Worm (Caenorhabditis elegans) whole organism, L2 larva: Measurements from ENCODE around the gene srg-44.

ENCODE experiments used
- C34F6.9 ChIP-seq: fragments of 150-350 bp; optimal IDR thresholded peaks from 2 replicates; lab custom pipeline; 2014; ENCODE audit warnings: missing biosample characterization, missing genetic modification characterization
- R02D3.7 ChIP-seq: fragments of 150-350 bp; optimal IDR thresholded peaks from 2 replicates; lab custom pipeline; 2014; ENCODE audit warnings: missing biosample characterization, missing genetic modification characterization
- Y55F3AM.14 ChIP-seq: fragments of 200-800 bp; sonication (Bioruptor generic); optimal IDR thresholded peaks from 2 replicates; lab custom pipeline; 2018; ENCODE audit warnings: mild to moderate bottlenecking, missing genetic modification characterization, missing compliant biosample characterization
- ZK546.5 ChIP-seq: sonication (generic microtip); optimal IDR thresholded peaks from 2 replicates; lab custom pipeline; 2017; ENCODE audit warnings: missing biosample characterization, missing genetic modification characterization
- aly-2 ChIP-seq: fragments of 150-350 bp; optimal IDR thresholded peaks from 2 replicates; lab custom pipeline; 2014; ENCODE audit warnings: missing biosample characterization, missing genetic modification characterization
- ama-1 ChIP-seq: fragments of 150-350 bp; optimal IDR thresholded peaks from 2 replicates; lab custom pipeline; 2018; ENCODE audit warnings: inconsistent platforms
- blmp-1 ChIP-seq: sonication (generic microtip); optimal IDR thresholded peaks from 2 replicates; lab custom pipeline; 2017; ENCODE audit warnings: missing genetic modification characterization, mild to moderate bottlenecking, missing compliant biosample characterization, antibody characterized with exemption, moderate library complexity; ENCODE audit not compliant: insufficient read depth
- crh-2 ChIP-seq: sonication (generic microtip); optimal IDR thresholded peaks from 2 replicates; lab custom pipeline; 2017; ENCODE audit warnings: missing biosample characterization, missing genetic modification characterization
- dmd-4 ChIP-seq: sonication (generic microtip); optimal IDR thresholded peaks from 2 replicates; lab custom pipeline; 2017; ENCODE audit warnings: missing biosample characterization, missing genetic modification characterization
- egl-27 ChIP-seq: sonication (generic microtip); optimal IDR thresholded peaks from 3 replicates; lab custom pipeline; 2017; ENCODE audit warnings: missing biosample characterization, missing genetic modification reagents, missing genetic modification characterization
- fos-1 ChIP-seq: fragments of 150-350 bp; optimal IDR thresholded peaks from 2 replicates; lab custom pipeline; 2014; ENCODE audit warnings: missing biosample characterization, missing genetic modification characterization
- gmeb-1 ChIP-seq: fragments of 150-350 bp; optimal IDR thresholded peaks from 2 replicates; lab custom pipeline; 2014; ENCODE audit warnings: missing biosample characterization, missing genetic modification characterization
- lin-11 ChIP-seq: fragments of 150-350 bp; sonication (generic microtip); optimal IDR thresholded peaks from 2 replicates; lab custom pipeline; 2014; ENCODE audit warnings: missing biosample characterization, missing genetic modification characterization, inconsistent platforms, mixed read lengths
- lin-13 ChIP-seq: fragments of 150-350 bp; optimal IDR thresholded peaks from 2 replicates; lab custom pipeline; 2014; ENCODE audit warnings: missing biosample characterization, missing genetic modification reagents, missing genetic modification characterization
- lin-39 ChIP-seq: fragments of 150-350 bp; optimal IDR thresholded peaks from 2 replicates; lab custom pipeline; 2014; ENCODE audit warnings: missing biosample characterization, missing genetic modification reagents, missing genetic modification characterization
- lsy-2 ChIP-seq, 2 experiments: fragments of 150-350 bp in 1 of 2; sonication (generic microtip) in 1 of 2; optimal IDR thresholded peaks; 2 replicates each; lab custom pipeline; 2014 to 2017; ENCODE audit warnings: missing biosample characterization in 2 of 2, missing genetic modification characterization in 2 of 2
- mab-5 ChIP-seq: fragments of 150-350 bp; optimal IDR thresholded peaks from 2 replicates; lab custom pipeline; 2014; ENCODE audit warnings: missing biosample characterization, missing genetic modification characterization
- mbf-1 ChIP-seq: sonication (generic microtip); optimal IDR thresholded peaks from 2 replicates; lab custom pipeline; 2017; ENCODE audit warnings: missing biosample characterization, missing genetic modification characterization
- mdl-1 ChIP-seq, 2 experiments: fragments of 150-350 bp in 1 of 2; sonication (generic microtip) in 1 of 2; optimal IDR thresholded peaks; 2 replicates each; lab custom pipeline; 2017; ENCODE audit warnings: missing biosample characterization in 2 of 2, missing genetic modification characterization in 2 of 2
- nhr-11 ChIP-seq: fragments of 150-350 bp; optimal IDR thresholded peaks from 2 replicates; lab custom pipeline; 2014; ENCODE audit warnings: missing biosample characterization, missing genetic modification characterization
- nhr-12 ChIP-seq: fragments of 150-350 bp; optimal IDR thresholded peaks from 2 replicates; lab custom pipeline; 2014; ENCODE audit warnings: missing biosample characterization, missing genetic modification characterization
- nhr-129 ChIP-seq: fragments of 150-350 bp; optimal IDR thresholded peaks from 2 replicates; lab custom pipeline; 2014; ENCODE audit warnings: missing biosample characterization, missing genetic modification characterization
- nhr-21 ChIP-seq: fragments of 150-350 bp; optimal IDR thresholded peaks from 2 replicates; lab custom pipeline; 2014; ENCODE audit warnings: missing biosample characterization, missing genetic modification characterization
- nhr-25 ChIP-seq: fragments of 150-350 bp; sonication (generic microtip); optimal IDR thresholded peaks from 3 replicates; lab custom pipeline; 2014; ENCODE audit warnings: missing biosample characterization, missing genetic modification characterization
- nhr-6 ChIP-seq: fragments of 150-350 bp; optimal IDR thresholded peaks from 2 replicates; lab custom pipeline; 2014; ENCODE audit warnings: missing biosample characterization, missing genetic modification characterization
- nhr-77 ChIP-seq: fragments of 150-350 bp; optimal IDR thresholded peaks from 2 replicates; lab custom pipeline; 2014; ENCODE audit warnings: missing biosample characterization, missing genetic modification characterization
- peb-1 ChIP-seq: fragments of 150-350 bp; optimal IDR thresholded peaks from 2 replicates; lab custom pipeline; 2014; ENCODE audit warnings: missing biosample characterization, missing genetic modification characterization
- sem-4 ChIP-seq: fragments of 150-350 bp; optimal IDR thresholded peaks from 2 replicates; lab custom pipeline; 2014; ENCODE audit warnings: missing biosample characterization, missing genetic modification reagents, missing genetic modification characterization
- skn-1 ChIP-seq: sonication (generic microtip); optimal IDR thresholded peaks from 2 replicates; lab custom pipeline; 2017; ENCODE audit warnings: missing biosample characterization, missing genetic modification characterization
- sma-9 ChIP-seq, 2 experiments: fragments of 150-350 bp in 1 of 2; sonication (generic microtip) in 1 of 2; optimal IDR thresholded peaks; 2 replicates each; lab custom pipeline; 2014 to 2016; ENCODE audit warnings: missing genetic modification characterization in 2 of 2, mild to moderate bottlenecking in 1 of 2, missing biosample characterization in 1 of 2, missing compliant biosample characterization in 1 of 2, missing genetic modification reagents in 1 of 2, moderate library complexity in 1 of 2
- snpc-4 ChIP-seq: fragments of 150-350 bp; optimal IDR thresholded peaks from 2 replicates; lab custom pipeline; 2014; ENCODE audit warnings: missing biosample characterization, missing genetic modification characterization
- unc-39 ChIP-seq: fragments of 150-350 bp; optimal IDR thresholded peaks from 2 replicates; lab custom pipeline; 2014; ENCODE audit warnings: missing biosample characterization, missing genetic modification characterization
- unc-55 ChIP-seq: fragments of 150-350 bp; sonication (generic microtip); optimal IDR thresholded peaks from 3 replicates; lab custom pipeline; 2014; ENCODE audit warnings: missing biosample characterization, missing genetic modification reagents, missing genetic modification characterization
- zag-1 ChIP-seq: fragments of 150-350 bp; optimal IDR thresholded peaks from 2 replicates; lab custom pipeline; 2014; ENCODE audit warnings: missing biosample characterization, missing genetic modification characterization
- ztf-11 ChIP-seq: sonication (generic microtip); optimal IDR thresholded peaks from 2 replicates; lab custom pipeline; 2017; ENCODE audit warnings: missing biosample characterization, missing genetic modification characterization
- ztf-4 ChIP-seq: fragments of 150-350 bp; optimal IDR thresholded peaks from 2 replicates; lab custom pipeline; 2014; ENCODE audit warnings: missing biosample characterization, missing genetic modification characterization

Gene srg-44

DNA sequence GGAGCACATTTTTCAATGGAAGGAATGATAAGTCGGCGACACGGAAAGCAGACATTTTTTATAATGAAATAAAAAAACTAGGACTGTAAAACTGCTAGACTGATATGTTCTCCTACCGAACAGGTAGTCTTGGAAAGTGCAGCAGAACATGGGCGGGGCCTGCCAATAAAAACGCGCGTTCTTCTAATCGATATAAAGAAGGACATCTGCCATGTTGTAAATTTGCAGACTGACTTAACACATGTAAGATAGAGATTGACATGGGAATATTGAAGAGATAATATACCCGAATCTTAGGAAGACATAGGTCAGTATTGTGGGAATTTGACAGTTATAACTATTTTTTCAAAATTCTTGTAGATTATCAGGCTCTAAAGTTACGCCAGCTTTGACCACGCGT lies 730 bp upstream of the srg-44 start, which contains the start of gene sdz-16:
TSS of gene sdz-16 (minus strand) at position 101 of the 400 bp plus-strand sequence.
- no peak for TF ChIP-seq blmp-1 (tag; lab: Kevin White, UChicago)

DNA sequence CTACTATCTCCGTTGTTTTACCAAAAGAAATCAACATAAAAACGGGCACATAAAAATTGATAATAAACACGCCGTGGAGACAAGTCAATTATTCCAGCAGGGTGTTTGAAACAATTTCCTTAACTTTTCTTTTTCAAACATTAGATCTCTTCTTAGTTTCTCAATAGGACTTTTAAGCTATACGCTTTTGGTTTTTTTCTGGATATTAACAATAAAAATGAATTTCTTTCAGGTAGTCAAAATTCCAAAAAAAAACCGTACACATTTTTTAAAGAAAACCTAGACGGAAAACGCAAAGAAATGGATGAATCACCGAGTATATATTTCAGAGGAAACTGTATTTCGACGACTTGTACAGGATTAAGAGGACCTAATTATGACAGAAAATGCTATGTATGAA lies 2.7 kb downstream of the srg-44 start, which contains the start of gene fbxa-185:
TSS of gene fbxa-185 (plus strand) at position 301 of the 400 bp plus-strand sequence.
- TF ChIP-seq ztf-4: no peak
- TF ChIP-seq nhr-6 (tag; lab: Kevin White, UChicago): no peak
- no peak for TF ChIP-seq unc-55 (GFP tag; lab: Kevin White, UChicago)
- no peak for TF ChIP-seq lin-39
- TF ChIP-seq unc-39 (tag; lab: Kevin White, UChicago): no peak
- TF ChIP-seq dmd-4 (tag; lab: Kevin White, UChicago): no peak
- no peak for TF ChIP-seq nhr-12 (tag; lab: Kevin White, UChicago)
- TF ChIP-seq nhr-25: no peak
- no peak for TF ChIP-seq nhr-77
- no peak for TF ChIP-seq R02D3.7
- no peak for TF ChIP-seq egl-27 (tag; lab: Kevin White, UChicago)
- TF ChIP-seq nhr-11 (tag; lab: Kevin White, UChicago): no peak
- no peak for TF ChIP-seq Y55F3AM.14
- no peak for TF ChIP-seq lsy-2 (tag; optimal IDR thresholded peaks at IDR 0.05; lab: Kevin White, UChicago)
- no peak for TF ChIP-seq peb-1
- TF ChIP-seq lin-11: no peak
- no peak for TF ChIP-seq gmeb-1 (tag; lab: Kevin White, UChicago)
- no peak for TF ChIP-seq ama-1 (lab: Kevin White, UChicago)
- no peak for TF ChIP-seq crh-2 (tag; lab: Kevin White, UChicago)
- TF ChIP-seq nhr-129 (tag; lab: Kevin White, UChicago): no peak
- TF ChIP-seq, all 48 proteins: peak for 0

DNA sequence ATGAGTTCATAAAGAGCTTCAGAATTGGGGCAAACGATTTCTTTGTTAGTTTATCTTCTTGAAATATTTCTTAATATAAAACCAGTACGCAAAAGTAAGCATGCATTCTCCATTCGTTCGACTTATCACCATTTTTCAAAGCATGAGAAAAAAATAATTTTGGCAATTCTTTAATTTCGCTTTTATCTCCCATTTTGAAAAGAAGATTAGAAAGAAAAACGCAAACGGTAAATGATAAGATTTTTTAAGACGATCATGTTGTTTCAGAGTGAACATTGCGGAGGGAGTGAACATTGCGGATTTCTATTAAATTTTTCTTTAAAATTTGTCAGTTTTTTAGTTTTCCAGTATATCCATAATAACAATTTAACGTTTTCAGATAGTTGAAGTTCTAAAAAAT lies 10.8 kb downstream of the srg-44 start:
- TF ChIP-seq zag-1: no peak
- TF ChIP-seq ztf-4: no peak
- TF ChIP-seq R02D3.7: no peak
- TF ChIP-seq nhr-25: no peak
- no peak for TF ChIP-seq skn-1
- TF ChIP-seq ztf-11: no peak
- no peak for TF ChIP-seq mbf-1 (tag; lab: Kevin White, UChicago)
- TF ChIP-seq snpc-4 (tag; lab: Kevin White, UChicago): no peak
- no peak for TF ChIP-seq mdl-1 (tag; optimal IDR thresholded peaks at IDR 0.05; lab: Kevin White, UChicago)
- no peak for TF ChIP-seq unc-55 (GFP tag; lab: Kevin White, UChicago)
- no peak for TF ChIP-seq unc-39 (tag; lab: Kevin White, UChicago)
- TF ChIP-seq ZK546.5 (tag; lab: Kevin White, UChicago): no peak
- TF ChIP-seq, all 48 proteins: peak for 0

DNA sequence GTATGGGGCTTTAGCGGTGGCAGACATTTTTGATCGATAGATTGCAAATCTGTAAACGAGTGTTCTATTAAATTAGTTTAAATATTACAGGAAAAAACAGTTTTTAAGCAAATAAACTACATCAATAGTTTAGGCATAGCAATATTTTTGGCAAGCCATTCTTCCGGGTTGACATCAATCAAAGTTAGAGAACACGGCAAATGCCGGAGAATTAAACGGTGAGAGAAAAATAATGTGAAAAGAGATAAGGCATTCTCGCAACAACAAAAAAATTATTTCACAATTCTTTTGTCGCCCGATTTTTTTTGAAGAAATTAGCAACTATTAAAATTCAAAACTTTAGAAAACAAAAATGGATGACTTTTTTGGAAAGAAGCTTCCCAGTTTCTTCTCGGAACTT lies 16.3 kb downstream of the srg-44 start, which contains the start of the genes fbxa-188 and fbxa-189:
TSS of gene fbxa-188 (minus strand) at position 51 of the 400 bp plus-strand sequence.
TSS of gene fbxa-189 (plus strand) at position 339 of the 400 bp plus-strand sequence.
- no peak for TF ChIP-seq lin-11
- peak; percentile 19 for TF ChIP-seq fos-1 (tag; lab: Kevin White, UChicago)
- no peak for TF ChIP-seq dmd-4 (tag; lab: Kevin White, UChicago)
- no peak for TF ChIP-seq mab-5 (tag; lab: Kevin White, UChicago)
- TF ChIP-seq Y55F3AM.14: no peak
- TF ChIP-seq nhr-25: no peak
- no peak for TF ChIP-seq lin-39
- TF ChIP-seq nhr-129 (tag; lab: Kevin White, UChicago): no peak
- no peak for TF ChIP-seq mbf-1 (tag; lab: Kevin White, UChicago)
- TF ChIP-seq, all 48 proteins: peak for 1

DNA sequence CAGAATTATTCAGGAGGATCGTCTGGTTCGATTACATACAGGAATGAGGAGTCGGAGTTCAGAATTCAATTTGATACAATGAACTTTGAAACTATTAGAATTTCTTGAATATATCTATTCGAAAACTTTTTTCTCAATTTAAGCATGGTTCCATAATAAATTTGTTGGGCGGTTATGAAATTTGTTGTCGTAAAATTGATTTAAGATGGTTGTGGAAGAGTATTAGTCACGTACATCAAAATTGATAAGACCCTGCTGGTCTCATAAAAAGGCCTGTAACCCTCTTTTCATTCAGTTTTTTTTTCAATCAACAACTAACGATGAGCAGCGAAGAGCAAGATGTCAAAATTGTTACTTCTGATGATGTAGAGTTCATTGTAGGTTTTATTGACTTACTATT lies 19.0 kb downstream of the srg-44 start, which contains the start of gene skr-5:
TSS of gene skr-5 (plus strand) at position 301 of the 400 bp plus-strand sequence.
- TF ChIP-seq snpc-4 (tag; lab: Kevin White, UChicago) (no peak), dmd-4 (tag; lab: Kevin White, UChicago) (no peak), mbf-1 (tag; lab: Kevin White, UChicago) (no peak), gmeb-1 (tag; lab: Kevin White, UChicago) (no peak), sma-9 (GFP tag; optimal IDR thresholded peaks at IDR 0.05; lab: Kevin White, UChicago) (no peak), sma-9 (tag; optimal IDR thresholded peaks at IDR 0.05; lab: Kevin White, UChicago) (no peak), lin-13 (GFP tag; lab: Kevin White, UChicago) (no peak)

DNA sequence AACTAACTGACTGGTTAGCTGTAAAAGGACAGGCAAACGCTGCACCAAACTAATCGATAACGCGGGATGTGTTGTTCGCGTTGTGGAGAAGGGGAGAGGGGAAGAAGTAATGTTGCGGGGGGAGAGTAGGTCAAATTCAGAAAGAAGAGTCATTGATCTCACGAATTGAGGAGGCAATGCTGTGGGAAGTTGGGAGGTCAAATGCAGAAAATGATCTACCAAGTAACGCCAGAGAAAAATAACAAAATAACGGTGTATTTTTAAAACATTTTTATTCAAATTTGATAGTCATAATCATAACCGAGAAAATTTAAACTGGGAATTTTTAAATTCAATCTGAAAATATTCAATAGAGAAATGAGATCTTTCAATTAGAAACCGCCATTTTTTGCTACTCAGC lies 21.5 kb downstream of the srg-44 start, which contains the start of gene lsy-27:
TSS of gene lsy-27 (minus strand) at position 101 of the 400 bp plus-strand sequence.
- TF ChIP-seq dmd-4 (tag; lab: Kevin White, UChicago): no peak
- no peak for TF ChIP-seq egl-27 (tag; lab: Kevin White, UChicago)
- TF ChIP-seq ztf-4: no peak
- no peak for TF ChIP-seq lsy-2 (tag; optimal IDR thresholded peaks at IDR 0.05; lab: Kevin White, UChicago)
- no peak for TF ChIP-seq lin-11
- no peak for TF ChIP-seq sem-4 (tag; lab: Kevin White, UChicago)
- TF ChIP-seq nhr-21 (tag; lab: Kevin White, UChicago): no peak
- TF ChIP-seq zag-1: no peak
- TF ChIP-seq crh-2 (tag; lab: Kevin White, UChicago): no peak
- TF ChIP-seq peb-1: no peak
- TF ChIP-seq nhr-11 (tag; lab: Kevin White, UChicago): no peak
- no peak for TF ChIP-seq mdl-1 (tag; optimal IDR thresholded peaks at IDR 0.05; lab: Kevin White, UChicago)
- TF ChIP-seq nhr-77: no peak
- TF ChIP-seq aly-2 (tag; lab: Kevin White, UChicago): no peak
- TF ChIP-seq sma-9 (GFP tag; optimal IDR thresholded peaks at IDR 0.05; lab: Kevin White, UChicago): no peak
- no peak for TF ChIP-seq sma-9 (tag; optimal IDR thresholded peaks at IDR 0.05; lab: Kevin White, UChicago)
- no peak for TF ChIP-seq Y55F3AM.14
- TF ChIP-seq fos-1 (tag; lab: Kevin White, UChicago): no peak
- no peak for TF ChIP-seq C34F6.9
- no peak for TF ChIP-seq skn-1
- no peak for TF ChIP-seq lin-13 (GFP tag; lab: Kevin White, UChicago)
